Worm (Caenorhabditis elegans) whole organism, young adult: Measurements from ENCODE around the gene C31C9.6.

Experiments
- B0261.1 ChIP-seq: sonication (generic microtip); optimal IDR thresholded peaks from 2 replicates; lab custom pipeline; 2016; ENCODE audit warnings: mild to moderate bottlenecking, missing genetic modification characterization, moderate library complexity, missing compliant biosample characterization
- B0336.3 ChIP-seq: fragments of 200-800 bp; sonication (Bioruptor generic); IDR thresholded peaks from 2 replicates; pipeline ENCODE4 v1.3.6; 2022; ENCODE audit warnings: missing genetic modification characterization, missing compliant biosample characterization
- D2030.7 ChIP-seq: fragments of 200-800 bp; sonication (Bioruptor generic); IDR thresholded peaks from 2 replicates; pipeline ENCODE4 v1.3.6; 2022; ENCODE audit warnings: missing genetic modification reagents, missing genetic modification characterization, missing compliant biosample characterization
- F22D6.2 ChIP-seq: sonication (generic microtip); optimal IDR thresholded peaks from 2 replicates; lab custom pipeline; 2016; ENCODE audit warnings: mild to moderate bottlenecking, missing genetic modification characterization, missing compliant biosample characterization
- F33H1.4 ChIP-seq: fragments of 200-800 bp; sonication (Bioruptor generic); IDR thresholded peaks from 2 replicates; pipeline ENCODE4 v1.3.6; 2022; ENCODE audit warnings: missing genetic modification reagents, missing genetic modification characterization, missing compliant biosample characterization
- F55B11.4 ChIP-seq: sonication (generic microtip); optimal IDR thresholded peaks from 2 replicates; lab custom pipeline; 2016; ENCODE audit warnings: missing compliant biosample characterization, missing genetic modification characterization, borderline replicate concordance; ENCODE audit not compliant: insufficient read depth
- F57A8.1 ChIP-seq: fragments of 200-800 bp; sonication (Bioruptor generic); optimal IDR thresholded peaks from 2 replicates; lab custom pipeline; 2018; ENCODE audit warnings: mild to moderate bottlenecking, missing genetic modification characterization, moderate library complexity, missing compliant biosample characterization
- T07F8.4 ChIP-seq: sonication (generic microtip); optimal IDR thresholded peaks from 2 replicates; lab custom pipeline; 2016; ENCODE audit warnings: mild to moderate bottlenecking, missing genetic modification characterization, moderate library complexity, missing compliant biosample characterization
- Y95B8A.8 ChIP-seq: fragments of 200-800 bp; sonication (Bioruptor generic); IDR thresholded peaks from 2 replicates; pipeline ENCODE4 v1.3.6; 2022; ENCODE audit warnings: missing genetic modification reagents, missing genetic modification characterization, missing compliant biosample characterization
- akir-1 ChIP-seq: fragments of 200-800 bp; sonication (Bioruptor generic); optimal IDR thresholded peaks from 2 replicates; lab custom pipeline; 2018; ENCODE audit warnings: mild to moderate bottlenecking, missing genetic modification characterization, moderate library complexity, missing compliant biosample characterization
- atf-7 ChIP-seq: sonication (generic microtip); optimal IDR thresholded peaks from 2 replicates; lab custom pipeline; 2017; ENCODE audit warnings: mild to moderate bottlenecking, missing genetic modification characterization, missing compliant biosample characterization
- attf-6 ChIP-seq: fragments of 200-800 bp; sonication (Bioruptor generic); IDR thresholded peaks from 2 replicates; pipeline ENCODE4 v1.3.6; 2022; ENCODE audit warnings: missing genetic modification reagents, missing genetic modification characterization, missing compliant biosample characterization
- bed-1 ChIP-seq: fragments of 200-800 bp; sonication (Bioruptor generic); IDR thresholded peaks from 2 replicates; pipeline ENCODE4 v1.3.6; 2022; ENCODE audit warnings: missing genetic modification reagents, missing genetic modification characterization, missing compliant biosample characterization
- ccch-3 ChIP-seq: fragments of 200-800 bp; sonication (Bioruptor generic); optimal IDR thresholded peaks from 2 replicates; lab custom pipeline; 2018; ENCODE audit warnings: mild to moderate bottlenecking, missing genetic modification characterization, missing compliant biosample characterization
- ceh-91 ChIP-seq: fragments of 200-800 bp; sonication (Bioruptor generic); IDR thresholded peaks from 2 replicates; pipeline ENCODE4 v1.3.6; 2022; ENCODE audit warnings: missing genetic modification reagents, missing genetic modification characterization, missing compliant biosample characterization
- efl-1 ChIP-seq: fragments of 150-350 bp; optimal IDR thresholded peaks from 2 replicates; lab custom pipeline; 2014; ENCODE audit warnings: missing biosample characterization, missing genetic modification reagents, missing genetic modification characterization
- egl-18 ChIP-seq: fragments of 200-800 bp; sonication (Bioruptor generic); IDR thresholded peaks from 2 replicates; pipeline ENCODE4 v1.3.6; 2022; ENCODE audit warnings: missing genetic modification reagents, missing genetic modification characterization, missing compliant biosample characterization
- ets-4 ChIP-seq: fragments of 200-800 bp; sonication (Bioruptor generic); optimal IDR thresholded peaks from 2 replicates; lab custom pipeline; 2018; ENCODE audit warnings: mild to moderate bottlenecking, missing genetic modification characterization, missing compliant biosample characterization
- lag-1 ChIP-seq: fragments of 200-800 bp; sonication (Bioruptor generic); IDR thresholded peaks from 2 replicates; pipeline ENCODE4 v1.3.6; 2022; ENCODE audit warnings: missing genetic modification reagents, missing genetic modification characterization, missing compliant biosample characterization
- lsl-1 ChIP-seq: fragments of 200-800 bp; sonication (Bioruptor generic); optimal IDR thresholded peaks from 2 replicates; lab custom pipeline; 2018; ENCODE audit warnings: mild to moderate bottlenecking, missing genetic modification characterization, moderate library complexity, missing compliant biosample characterization
- lsy-27 ChIP-seq: sonication (generic microtip); optimal IDR thresholded peaks from 2 replicates; lab custom pipeline; 2017; ENCODE audit warnings: missing genetic modification characterization, mild to moderate bottlenecking, missing compliant biosample characterization, antibody characterized with exemption, missing genotype, borderline replicate concordance; ENCODE audit not compliant: insufficient read depth
- madf-6 ChIP-seq: fragments of 200-800 bp; sonication (Bioruptor generic); IDR thresholded peaks from 2 replicates; pipeline ENCODE4 v1.3.6; 2022; ENCODE audit warnings: missing genetic modification reagents, missing genetic modification characterization, missing compliant biosample characterization
- madf-8 ChIP-seq: fragments of 200-800 bp; sonication (Bioruptor generic); conservative IDR thresholded peaks from 2 replicates; pipeline ENCODE4 v1.3.6; 2022; ENCODE audit warnings: missing genetic modification reagents, missing genetic modification characterization, missing compliant biosample characterization
- nhr-179 ChIP-seq: sonication (generic microtip); optimal IDR thresholded peaks from 2 replicates; lab custom pipeline; 2016; ENCODE audit warnings: mild to moderate bottlenecking, missing genetic modification characterization, missing compliant biosample characterization
- snpc-1.1 ChIP-seq: sonication (generic microtip); optimal IDR thresholded peaks from 2 replicates; lab custom pipeline; 2017; ENCODE audit warnings: missing genetic modification characterization, mild to moderate bottlenecking, missing compliant biosample characterization, antibody characterized with exemption, moderate library complexity, missing genotype, missing genetic modification reagents; ENCODE audit not compliant: insufficient read depth
- snpc-4 ChIP-seq, 5 experiments: fragments of 150-350 bp in 1 of 5; sonication (generic microtip) in 4 of 5; optimal IDR thresholded peaks; 2 replicates each; lab custom pipeline; 2014 to 2018; ENCODE audit warnings: missing genetic modification characterization in 5 of 5, missing biosample characterization in 3 of 5, antibody characterized with exemption in 2 of 5, mild to moderate bottlenecking in 2 of 5, missing compliant biosample characterization in 2 of 5, missing genotype in 2 of 5, moderate library complexity in 2 of 5, missing genetic modification reagents in 1 of 5
- xnd-1 ChIP-seq: sonication (generic microtip); optimal IDR thresholded peaks from 2 replicates; lab custom pipeline; 2016; ENCODE audit warnings: missing genotype, missing genetic modification reagents, missing genetic modification characterization, missing compliant biosample characterization
- zfh-2 ChIP-seq: fragments of 200-800 bp; sonication (Bioruptor generic); conservative IDR thresholded peaks from 2 replicates; pipeline ENCODE4 v1.3.6; 2022; ENCODE audit warnings: missing genetic modification reagents, missing genetic modification characterization, missing compliant biosample characterization

C31C9.6 gene

DNA sequence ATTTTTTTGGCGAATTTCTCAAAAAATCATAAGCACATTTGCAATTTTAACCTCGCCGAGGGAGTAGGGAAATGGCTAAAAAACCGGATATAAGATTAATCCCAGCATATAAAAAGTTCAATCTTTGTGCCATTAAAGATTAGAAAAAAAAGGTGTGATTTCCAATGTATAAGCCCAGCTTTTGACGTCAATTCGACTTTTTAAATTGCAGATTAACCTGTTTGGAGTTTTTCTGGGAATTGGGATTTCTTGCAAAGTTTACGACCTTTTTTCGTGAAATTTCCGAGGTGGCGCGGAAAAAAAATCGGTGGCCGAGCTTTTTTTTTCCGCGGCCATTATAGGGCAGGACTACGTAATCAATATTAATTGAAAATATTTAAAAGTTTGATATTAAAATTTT lies 35.8 kb upstream of the C31C9.6 start:
- no peak for TF ChIP-seq akir-1 (GFP tag; lab: Kevin White, UChicago)
- TF ChIP-seq bed-1: no peak
- TF ChIP-seq ets-4 (GFP tag; lab: Kevin White, UChicago): no peak
- no peak for TF ChIP-seq F22D6.2
- no peak for TF ChIP-seq B0336.3 (GFP tag; lab: Robert Waterston, UW)
- no peak for TF ChIP-seq lsl-1 (GFP tag; lab: Kevin White, UChicago)
- no peak for TF ChIP-seq snpc-4 (GFP tag; optimal IDR thresholded peaks at IDR 0.05; lab: Kevin White, UChicago)
- TF ChIP-seq snpc-4 (tag; optimal IDR thresholded peaks at IDR 0.05; lab: Kevin White, UChicago): no peak
- no peak for TF ChIP-seq F33H1.4 (GFP tag; lab: Robert Waterston, UW)
- no peak for TF ChIP-seq B0261.1 (tag; lab: Kevin White, UChicago)
- TF ChIP-seq lsy-27 (tag; lab: Kevin White, UChicago): no peak
- no peak for TF ChIP-seq atf-7
- TF ChIP-seq F55B11.4: no peak
- no peak for TF ChIP-seq attf-6
- TF ChIP-seq ceh-91 (GFP tag; lab: Robert Waterston, UW): no peak
- no peak for TF ChIP-seq madf-8
- no peak for TF ChIP-seq snpc-1.1 (tag; lab: Kevin White, UChicago)

DNA sequence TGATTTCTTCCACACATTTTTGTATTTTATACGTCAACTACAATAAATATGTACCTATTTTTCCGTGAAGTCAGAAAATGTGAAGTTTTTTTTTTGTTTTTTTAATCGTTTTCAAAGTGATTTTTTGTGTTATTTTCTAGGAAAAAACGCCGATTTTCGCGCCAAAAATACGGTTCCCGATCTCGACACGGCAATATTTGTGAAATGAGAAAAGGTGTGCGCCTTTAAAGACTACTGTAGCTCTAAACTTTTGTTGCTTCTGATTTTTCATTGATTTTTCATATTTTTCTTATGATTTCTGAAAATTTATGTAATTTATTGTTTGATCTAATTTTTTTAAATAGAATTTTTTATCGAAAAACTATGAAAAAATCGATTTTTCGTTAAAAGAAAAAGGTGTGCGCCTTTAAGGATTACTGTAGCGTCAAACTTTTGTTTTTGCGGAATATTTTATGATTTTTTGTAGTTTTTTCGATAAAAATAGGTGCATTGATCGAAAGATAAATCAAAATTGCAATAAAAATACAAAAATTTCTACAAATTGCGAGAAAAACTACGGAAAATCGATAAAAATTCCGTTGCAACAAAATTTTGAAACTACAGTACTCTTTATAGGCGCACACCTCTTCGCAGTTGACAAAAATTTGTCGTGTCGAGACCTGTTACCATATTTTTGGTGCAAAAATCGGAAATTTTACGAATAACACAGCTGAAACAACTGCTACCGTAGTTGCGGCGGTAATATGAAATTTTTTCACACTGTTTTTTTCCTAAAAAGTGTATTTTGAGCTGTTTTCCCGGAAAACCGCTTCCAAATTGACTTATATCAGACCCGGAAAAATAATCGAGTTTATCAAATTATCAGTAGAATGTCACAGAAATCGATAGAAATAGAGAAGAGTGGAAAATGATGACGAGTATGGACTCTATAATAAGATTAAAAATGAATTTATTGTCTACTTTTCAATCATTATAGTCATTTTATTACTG lies 33.7 kb upstream of the C31C9.6 start, which contains the start of gene kqt-3:
kqt-3 (plus strand) TSS at position 940 of the 990 bp plus-strand sequence.
- TF ChIP-seq ceh-91 (GFP tag; lab: Robert Waterston, UW): peak; percentile 36; the same call in 1 of the 2 replicates
- no peak for TF ChIP-seq ccch-3 (GFP tag; lab: Kevin White, UChicago)
- TF ChIP-seq D2030.7 (GFP tag; lab: Robert Waterston, UW): peak; percentile 41
- TF ChIP-seq nhr-179 (tag; lab: Kevin White, UChicago): no peak
- TF ChIP-seq xnd-1 (tag; lab: Kevin White, UChicago): peak; percentile 69
- TF ChIP-seq Y95B8A.8 (GFP tag; lab: Robert Waterston, UW): no peak
- TF ChIP-seq efl-1 (GFP tag; lab: Kevin White, UChicago): peak; percentile 31
- peak; percentile 69 for TF ChIP-seq madf-6
- TF ChIP-seq F33H1.4 (GFP tag; lab: Robert Waterston, UW): peak; percentile 49
- no peak for TF ChIP-seq F57A8.1 (GFP tag; lab: Kevin White, UChicago)
- TF ChIP-seq madf-8: peak; percentile 57
- peak; percentile 87 for TF ChIP-seq lsl-1 (GFP tag; lab: Kevin White, UChicago)
- TF ChIP-seq, all 124 proteins: peak for 8

DNA sequence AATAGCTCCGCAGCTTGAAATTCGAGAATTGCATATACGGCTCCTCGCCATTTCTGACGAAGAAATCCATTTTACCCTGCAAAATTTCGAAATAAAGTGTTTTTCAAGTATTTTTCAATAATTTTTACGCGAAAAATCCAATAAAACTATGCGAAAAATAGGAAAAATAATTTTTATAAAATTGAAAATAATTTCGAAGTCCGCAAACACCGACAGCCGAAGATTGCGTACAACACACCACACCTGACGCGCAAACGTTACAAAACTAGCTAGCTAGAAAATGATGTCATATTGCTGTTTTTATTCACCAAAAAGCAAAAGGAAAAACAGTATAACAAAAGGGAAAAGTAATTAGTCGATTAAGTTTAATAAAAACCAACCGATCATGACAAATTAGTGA lies 32.8 kb upstream of the C31C9.6 start, which contains the start of gene rpoa-1:
rpoa-1 (minus strand) TSS at position 84 of the 400 bp plus-strand sequence.
- TF ChIP-seq T07F8.4 (tag; lab: Kevin White, UChicago) (no peak), egl-18 (GFP tag; lab: Robert Waterston, UW) (no peak), lsl-1 (GFP tag; lab: Kevin White, UChicago) (peak; percentile 36), madf-6 (peak; percentile 57; the same call in 1 of the 2 replicates), snpc-4 (GFP tag; optimal IDR thresholded peaks at IDR 0.05; lab: Kevin White, UChicago) (no peak), snpc-4 (tag; optimal IDR thresholded peaks at IDR 0.05; lab: Kevin White, UChicago) (peak in 1 of 4 experiments; percentile 8), madf-8 (peak; percentile 18; the same call in 1 of the 2 replicates)

DNA sequence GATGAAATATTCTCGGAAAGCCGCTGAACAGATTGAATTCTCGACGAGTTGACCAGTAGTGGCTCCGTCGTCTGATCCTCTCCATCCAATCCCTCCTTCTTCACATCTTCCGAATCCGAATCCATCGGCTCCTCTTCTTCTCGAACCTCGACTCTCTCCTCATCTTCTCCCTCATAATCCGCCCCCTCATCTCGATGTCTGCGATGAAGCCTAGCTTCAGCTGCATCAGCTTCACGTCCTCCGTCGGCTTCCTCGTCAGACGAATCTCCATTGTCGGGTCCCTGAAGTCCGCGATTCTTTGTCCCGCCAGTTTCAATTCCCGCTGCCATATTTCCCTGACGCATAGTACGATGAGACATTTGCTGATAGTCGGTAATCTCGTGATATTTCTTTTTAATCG lies 23.7 kb upstream of the C31C9.6 start:
- TF ChIP-seq zfh-2 (peak; percentile 62), lag-1 (GFP tag; lab: Robert Waterston, UW) (no peak)
